Worm (Caenorhabditis elegans): ENCODE data around the gene C32A9.1.

The C32A9.1 gene

DNA sequence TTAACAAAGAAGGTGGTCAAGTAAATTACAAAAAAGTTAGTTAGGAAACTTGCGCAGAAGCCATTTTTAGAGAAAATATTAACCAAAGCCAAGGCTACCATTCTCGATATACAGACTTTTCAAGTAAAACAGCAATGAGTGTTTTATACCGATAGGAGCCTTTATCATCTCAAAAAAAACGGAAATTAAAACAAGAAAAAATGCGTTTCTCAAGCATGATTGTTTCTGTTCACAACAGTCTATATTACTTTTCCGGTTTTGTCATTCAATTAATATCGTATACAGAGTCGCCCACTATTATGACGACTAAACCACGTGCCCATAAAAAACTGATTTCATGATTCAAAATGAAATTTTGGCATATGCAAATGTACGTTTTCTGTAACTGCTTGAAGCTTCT, 19.0 kb downstream of the C32A9.1 start, which contains the start of gene str-74:
Gene str-74 (minus strand): TSS at position 101 of the 400 bp plus-strand sequence.
- TF ChIP-seq arid-1 (GFP tag; conservative IDR thresholded peaks at IDR 0.05), result no peak
- TF ChIP-seq lir-3 (tag; optimal IDR thresholded peaks at IDR 0.05), result no peak
- no peak for TF ChIP-seq duxl-1 (tag; optimal IDR thresholded peaks at IDR 0.05; ENCODE audit: poor library complexity)

DNA sequence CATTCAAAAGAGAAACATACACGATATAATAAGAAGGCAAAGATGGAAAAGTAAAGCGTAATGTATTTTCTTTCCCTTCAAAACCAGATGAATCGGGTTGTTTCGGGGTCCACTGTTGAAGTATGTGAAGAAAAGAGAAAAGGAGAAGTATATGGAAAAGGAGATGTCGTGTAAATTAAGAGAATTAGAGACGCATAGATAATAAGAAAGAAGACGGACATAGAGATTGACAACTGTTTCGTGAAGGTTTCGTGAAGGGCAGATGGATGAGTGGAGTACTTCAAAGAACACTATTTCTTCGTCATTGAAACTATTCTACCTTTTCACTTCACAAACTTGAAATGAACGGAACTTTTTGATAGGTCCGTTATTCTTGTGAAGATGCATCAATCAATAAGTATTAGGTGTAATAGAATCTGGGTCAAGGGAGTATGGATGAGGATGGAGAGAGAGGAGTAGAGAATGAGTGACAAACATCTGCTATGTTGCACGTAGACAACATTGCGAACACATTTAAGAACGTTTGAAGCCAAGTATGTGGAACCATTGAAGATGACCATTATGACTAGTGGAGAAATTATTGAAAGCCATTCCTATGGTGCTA, 21.7 kb downstream of the C32A9.1 start:
- TF ChIP-seq lsy-2 (tag; optimal IDR thresholded peaks at IDR 0.05) (peak in 1 of 2 experiments; percentile 17), unc-62 (GFP tag; optimal IDR thresholded peaks at IDR 0.05 in 1 of 2) (peak in 1 of 2 experiments; percentile 99), unc-62 (tag; optimal IDR thresholded peaks at IDR 0.05) (no peak), daf-19 (GFP tag; conservative IDR thresholded peaks at IDR 0.05) (no peak), hlh-11 (tag; optimal IDR thresholded peaks at IDR 0.05) (peak; percentile 35), nhr-25 (tag; optimal IDR thresholded peaks at IDR 0.05; ENCODE audit: borderline replicate concordance, insufficient read depth) (peak; percentile 84), dve-1 (tag; optimal IDR thresholded peaks at IDR 0.05; ENCODE audit: insufficient read depth) (no peak), snpc-1.2 (GFP tag; IDR thresholded peaks at IDR 0.05) (no peak), ZK546.5 (tag; optimal IDR thresholded peaks at IDR 0.05) (no peak), mep-1 (tag; optimal IDR thresholded peaks at IDR 0.05) (peak; percentile 32), aha-1 (tag) (peak; percentile 64), hif-1 (tag; optimal IDR thresholded peaks at IDR 0.05) (peak in 1 of 2 experiments; percentile 84), egl-43 (GFP tag; IDR thresholded peaks at IDR 0.05) (no peak), mdl-1 (tag; optimal IDR thresholded peaks at IDR 0.05) (peak in 1 of 2 experiments; percentile 23), mxl-2 (GFP tag; conservative IDR thresholded peaks at IDR 0.05) (no peak), nhr-28 (tag; optimal IDR thresholded peaks at IDR 0.05) (peak; percentile 38)

DNA sequence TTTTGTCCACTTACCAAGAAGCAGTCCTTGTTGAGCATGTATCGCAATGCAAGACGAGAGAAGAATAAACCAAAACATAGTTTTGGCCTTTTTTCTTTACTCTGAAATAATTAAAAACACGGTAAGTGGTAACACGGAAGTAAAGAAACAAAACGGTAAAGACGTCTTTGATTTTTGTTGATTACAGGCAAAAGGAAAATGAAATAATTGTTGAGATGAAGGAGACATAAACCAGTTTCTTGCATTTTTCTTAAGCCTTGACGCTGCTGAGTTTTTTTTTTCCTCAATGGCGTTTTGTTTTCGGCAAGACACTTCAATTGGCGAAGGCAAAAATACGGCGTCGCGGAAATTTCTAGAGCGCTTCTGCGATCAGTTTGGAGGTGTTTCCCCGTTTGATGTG, 23.1 kb downstream of the C32A9.1 start, which contains the start of gene zipt-13:
Gene zipt-13 (minus strand): TSS at position 101 of the 400 bp plus-strand sequence.
- TF ChIP-seq pha-4 (GFP tag; IDR thresholded peaks at IDR 0.05), result no peak
- no peak for TF ChIP-seq pha-4 (tag; optimal IDR thresholded peaks at IDR 0.05)
- no peak for TF ChIP-seq spr-1 (tag; optimal IDR thresholded peaks at IDR 0.05)
- TF ChIP-seq hlh-11 (tag; optimal IDR thresholded peaks at IDR 0.05), result peak; percentile 28
- TF ChIP-seq dve-1 (tag; optimal IDR thresholded peaks at IDR 0.05; ENCODE audit: insufficient read depth), result no peak
- no peak for TF ChIP-seq nhr-41 (GFP tag; IDR thresholded peaks at IDR 0.05)
- no peak for TF ChIP-seq ceh-28 (tag; optimal IDR thresholded peaks at IDR 0.05)
- no peak for TF ChIP-seq ZK546.5 (tag; optimal IDR thresholded peaks at IDR 0.05)
- no peak for TF ChIP-seq ztf-7 (tag; optimal IDR thresholded peaks at IDR 0.05)
- peak; percentile 13; the same call in 1 of the 2 replicates for TF ChIP-seq dmd-6 (GFP tag; IDR thresholded peaks at IDR 0.05)
- no peak for TF ChIP-seq gei-8 (GFP tag; optimal IDR thresholded peaks at IDR 0.05)
- no peak for TF ChIP-seq nhr-11 (tag; optimal IDR thresholded peaks at IDR 0.05)
- TF ChIP-seq fos-1 (tag; optimal IDR thresholded peaks at IDR 0.05), result no peak
- no peak for TF ChIP-seq rbr-2 (tag; optimal IDR thresholded peaks at IDR 0.05)
- TF ChIP-seq nhr-48 (tag; optimal IDR thresholded peaks at IDR 0.05), result peak; percentile 23
- TF ChIP-seq nhr-25 (tag; optimal IDR thresholded peaks at IDR 0.05; ENCODE audit: borderline replicate concordance, insufficient read depth), result peak; percentile 23
- no peak for TF ChIP-seq F37D6.2 (tag; optimal IDR thresholded peaks at IDR 0.05)
- TF ChIP-seq unc-130 (GFP tag; optimal IDR thresholded peaks at IDR 0.05), result no peak
- TF ChIP-seq ztf-11 (tag; optimal IDR thresholded peaks at IDR 0.05), result no peak
- no peak for TF ChIP-seq daf-16 (GFP tag; optimal IDR thresholded peaks at IDR 0.05)
- no peak for TF ChIP-seq daf-16 (tag; optimal IDR thresholded peaks at IDR 0.05)
- TF ChIP-seq mdt-29 (GFP tag; IDR thresholded peaks at IDR 0.05), result no peak
- TF ChIP-seq saeg-2 (GFP tag; IDR thresholded peaks at IDR 0.05), result no peak

All from whole organism, L4 larva.